Fruit fly (Drosophila melanogaster) whole organism, adult: ENCODE results near the gene CG32373.

Experiments
- CG11617 ChIP-seq: fragments of 200-800 bp; sonication (Bioruptor generic); optimal IDR thresholded peaks from 2 replicates; lab custom pipeline; 2017; ENCODE audit warnings: mild to moderate bottlenecking, missing biosample characterization, missing genetic modification reagents, missing genetic modification characterization
- CG12768 ChIP-seq: fragments of 200-800 bp; sonication (Bioruptor generic); optimal IDR thresholded peaks from 2 replicates; lab custom pipeline; 2017; ENCODE audit warnings: missing biosample characterization, missing genetic modification characterization, mild to moderate bottlenecking, moderate library complexity, missing genetic modification reagents
- CG14711 ChIP-seq: fragments of 200-800 bp; sonication (Bioruptor generic); optimal IDR thresholded peaks from 2 replicates; lab custom pipeline; 2018; ENCODE audit warnings: missing biosample characterization, mild to moderate bottlenecking, missing genetic modification characterization, moderate library complexity
- CG1620 ChIP-seq: fragments of 200-800 bp; sonication (Bioruptor generic); optimal IDR thresholded peaks from 2 replicates; lab custom pipeline; 2016; ENCODE audit warnings: missing biosample characterization, missing genetic modification characterization
- CG33017 ChIP-seq: fragments of 200-800 bp; sonication (Bioruptor generic); optimal IDR thresholded peaks from 2 replicates; lab custom pipeline; 2018; ENCODE audit warnings: missing biosample characterization, mild to moderate bottlenecking, missing genetic modification characterization, moderate library complexity
- CG5204 ChIP-seq: fragments of 200-800 bp; sonication (Bioruptor generic); optimal IDR thresholded peaks from 2 replicates; lab custom pipeline; 2016; ENCODE audit warnings: missing biosample characterization, missing genetic modification characterization
- CG7045 ChIP-seq: fragments of 200-800 bp; sonication (Bioruptor generic); optimal IDR thresholded peaks from 2 replicates; lab custom pipeline; 2017; ENCODE audit warnings: missing biosample characterization, mild to moderate bottlenecking, missing genetic modification characterization
- CG7101 ChIP-seq: fragments of 200-800 bp; sonication (Bioruptor generic); optimal IDR thresholded peaks from 2 replicates; lab custom pipeline; 2018; ENCODE audit warnings: missing biosample characterization, mild to moderate bottlenecking, missing genetic modification characterization, moderate library complexity
- Clk ChIP-seq: fragments of 200-800 bp; sonication (Bioruptor generic); optimal IDR thresholded peaks from 2 replicates; lab custom pipeline; 2017; ENCODE audit warnings: missing biosample characterization, missing genetic modification characterization
- Crg-1 ChIP-seq: fragments of 200-800 bp; sonication (Bioruptor generic); optimal IDR thresholded peaks from 2 replicates; lab custom pipeline; 2016; ENCODE audit warnings: missing biosample characterization, missing genetic modification characterization
- Hr96 ChIP-seq: fragments of 200-800 bp; sonication (Bioruptor generic); optimal IDR thresholded peaks from 2 replicates; lab custom pipeline; 2016; ENCODE audit warnings: missing biosample characterization, missing genetic modification characterization
- Mnt ChIP-seq: fragments of 200-800 bp; sonication (Bioruptor generic); optimal IDR thresholded peaks from 2 replicates; lab custom pipeline; 2016; ENCODE audit warnings: missing biosample characterization, mild to moderate bottlenecking, missing genetic modification characterization
- bab1 ChIP-seq: fragments of 200-800 bp; sonication (Bioruptor generic); optimal IDR thresholded peaks from 3 replicates; lab custom pipeline; 2019; ENCODE audit warnings: missing biosample characterization, mild to moderate bottlenecking, missing genetic modification characterization, moderate library complexity
- cic ChIP-seq: fragments of 200-800 bp; sonication (Bioruptor generic); optimal IDR thresholded peaks from 2 replicates; lab custom pipeline; 2017; ENCODE audit warnings: missing biosample characterization, mild to moderate bottlenecking, missing genetic modification characterization, moderate library complexity
- cnc ChIP-seq, 2 experiments: fragments of >200 bp; optimal IDR thresholded peaks; 2 replicates each; lab custom pipeline; 2017
- kay ChIP-seq: fragments of 200-800 bp; sonication (Bioruptor generic); peaks from one replicate; lab custom pipeline; 2016; ENCODE audit warnings: missing biosample characterization, missing genetic modification characterization, borderline replicate concordance
- ovo ChIP-seq: fragments of 200-800 bp; sonication (Bioruptor generic); optimal IDR thresholded peaks from 2 replicates; lab custom pipeline; 2016; ENCODE audit warnings: missing biosample characterization, missing genetic modification characterization
- pad ChIP-seq: fragments of 200-800 bp; sonication (Bioruptor generic); optimal IDR thresholded peaks from 3 replicates; lab custom pipeline; 2017; ENCODE audit warnings: missing biosample characterization, missing genetic modification characterization, mild to moderate bottlenecking, moderate library complexity, missing genetic modification reagents
- tj ChIP-seq: fragments of 200-800 bp; sonication (Bioruptor generic); optimal IDR thresholded peaks from 3 replicates; lab custom pipeline; 2017; ENCODE audit warnings: missing biosample characterization, mild to moderate bottlenecking, missing genetic modification characterization, moderate library complexity

The CG32373 gene

DNA sequence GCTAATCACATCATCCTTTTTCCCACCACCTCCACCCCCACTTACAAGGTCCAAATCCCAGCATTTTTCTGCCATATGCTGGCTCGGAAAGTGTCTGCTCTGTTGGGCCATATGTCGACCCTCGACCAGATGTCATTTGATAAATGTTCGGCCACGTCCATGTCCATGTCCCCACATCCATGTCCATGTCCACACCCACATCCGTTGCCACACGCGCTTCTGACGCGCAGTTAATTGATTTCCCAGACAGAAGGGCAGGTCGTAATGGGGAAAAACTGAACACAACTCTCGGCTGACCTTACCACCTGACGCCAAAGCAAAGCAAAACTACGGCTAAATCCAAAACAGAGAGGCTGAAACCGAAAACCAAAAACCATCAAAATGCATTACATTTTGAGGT is 136.6 kb downstream of the CG32373 start:
- no peak for TF ChIP-seq bab1 (GFP tag; lab: Kevin White, UChicago)
- TF ChIP-seq cnc (optimal IDR thresholded peaks at IDR 0.05; lab: Kevin White, UChicago), result no peak
- TF ChIP-seq kay, result no peak
- no peak for TF ChIP-seq Crg-1 (GFP tag; lab: Kevin White, UChicago)
- TF ChIP-seq CG5204 (GFP tag; lab: Kevin White, UChicago), result no peak
- no peak for TF ChIP-seq CG12768
- TF ChIP-seq ovo (GFP tag; lab: Kevin White, UChicago), result no peak
- TF ChIP-seq CG14711 (tag; lab: Kevin White, UChicago), result no peak

DNA sequence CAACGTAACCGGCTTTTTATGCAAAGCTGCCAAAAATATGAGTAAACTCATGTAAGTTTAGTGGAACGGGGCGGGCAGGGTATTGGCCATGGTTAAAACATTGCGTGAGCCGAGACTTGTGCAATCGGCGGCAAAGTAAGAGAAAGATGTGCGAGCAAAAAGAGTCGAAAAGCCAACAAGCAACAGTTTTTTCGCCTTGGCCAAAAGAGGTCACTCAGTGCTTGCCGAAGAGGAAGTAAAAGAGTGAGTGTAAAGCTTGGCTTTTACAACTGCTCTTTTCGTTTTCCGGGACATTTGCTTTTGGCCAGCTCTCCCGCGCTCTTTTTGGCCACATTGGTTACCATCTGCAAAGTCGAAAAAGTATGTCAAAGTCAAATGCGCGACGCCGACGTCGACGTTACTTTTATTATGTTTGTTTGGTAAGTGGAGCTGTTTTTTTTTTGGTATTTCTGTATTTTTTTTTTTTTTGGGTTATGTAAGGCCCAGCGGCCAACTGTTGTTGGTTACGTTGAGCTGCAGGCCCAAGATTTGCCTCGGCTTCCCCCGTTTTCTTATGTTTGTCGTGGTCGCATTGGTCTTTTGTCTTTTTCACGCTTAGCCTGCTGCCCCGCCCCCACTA is 137.5 kb downstream of the CG32373 start:
- TF ChIP-seq tj, result peak; percentile 55
- TF ChIP-seq CG12768, result no peak

DNA sequence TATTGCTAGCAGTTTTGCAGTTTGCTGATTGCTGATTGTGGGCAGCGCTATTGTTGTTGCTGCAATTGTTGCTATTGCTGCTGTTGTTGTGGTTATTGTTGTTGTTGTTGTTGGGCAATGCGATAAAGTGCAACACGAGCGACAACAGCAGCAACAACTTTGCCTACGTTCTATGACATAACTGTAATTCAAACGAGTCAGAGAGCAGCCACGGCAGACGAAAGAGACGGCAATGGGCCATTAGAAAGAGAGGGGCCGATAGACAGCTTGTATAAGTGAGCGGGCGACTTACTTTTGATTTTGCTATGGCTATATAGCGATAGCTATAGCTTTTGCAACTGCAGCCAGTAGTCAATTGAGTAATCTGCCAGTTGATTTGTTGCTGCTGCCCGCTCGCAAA is 139.9 kb downstream of the CG32373 start:
- TF ChIP-seq CG33017 (tag; lab: Kevin White, UChicago), result no peak
- peak; percentile 77 for TF ChIP-seq cic
- TF ChIP-seq CG14711 (tag; lab: Kevin White, UChicago), result no peak
- no peak for TF ChIP-seq ovo (GFP tag; lab: Kevin White, UChicago)
- TF ChIP-seq CG7045 (GFP tag; lab: Kevin White, UChicago), result no peak
- no peak for TF ChIP-seq Mnt (GFP tag; lab: Kevin White, UChicago)
- no peak for TF ChIP-seq cnc (optimal IDR thresholded peaks at IDR 0.05; lab: Kevin White, UChicago)
- peak; percentile 27 for TF ChIP-seq pad
- TF ChIP-seq bab1 (GFP tag; lab: Kevin White, UChicago), result no peak
- no peak for TF ChIP-seq Clk (GFP tag; lab: Kevin White, UChicago)
- no peak for TF ChIP-seq CG1620 (GFP tag; lab: Kevin White, UChicago)
- TF ChIP-seq CG12768, result peak; percentile 82
- no peak for TF ChIP-seq CG11617 (GFP tag; lab: Kevin White, UChicago)
- TF ChIP-seq Crg-1 (GFP tag; lab: Kevin White, UChicago), result no peak
- TF ChIP-seq Hr96 (GFP tag; lab: Kevin White, UChicago), result no peak
- peak; percentile 9 for TF ChIP-seq CG7101

DNA sequence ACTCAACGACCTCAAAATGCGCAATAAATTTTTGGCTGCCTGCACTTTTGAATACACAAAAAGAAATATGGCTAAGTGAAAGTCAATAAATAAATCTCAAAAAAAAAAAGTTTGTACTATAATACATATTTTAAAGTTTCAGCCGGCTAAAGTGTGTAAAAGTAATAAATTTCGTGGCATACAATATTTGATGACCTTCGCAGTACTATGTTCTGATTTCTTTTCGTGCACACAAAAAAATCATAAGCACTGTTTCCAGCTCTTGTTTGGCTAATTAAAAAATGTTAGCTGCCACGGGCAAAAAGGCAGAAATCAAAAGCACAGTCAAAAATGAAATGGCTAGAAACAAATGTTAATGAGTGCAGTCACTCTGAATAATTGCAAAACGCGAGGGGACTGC is 141.9 kb downstream of the CG32373 start:
- no peak for TF ChIP-seq CG7045 (GFP tag; lab: Kevin White, UChicago)
- peak; percentile 23 for TF ChIP-seq kay
- TF ChIP-seq CG14711 (tag; lab: Kevin White, UChicago), result peak; percentile 44
- peak; percentile 69 for TF ChIP-seq tj

DNA sequence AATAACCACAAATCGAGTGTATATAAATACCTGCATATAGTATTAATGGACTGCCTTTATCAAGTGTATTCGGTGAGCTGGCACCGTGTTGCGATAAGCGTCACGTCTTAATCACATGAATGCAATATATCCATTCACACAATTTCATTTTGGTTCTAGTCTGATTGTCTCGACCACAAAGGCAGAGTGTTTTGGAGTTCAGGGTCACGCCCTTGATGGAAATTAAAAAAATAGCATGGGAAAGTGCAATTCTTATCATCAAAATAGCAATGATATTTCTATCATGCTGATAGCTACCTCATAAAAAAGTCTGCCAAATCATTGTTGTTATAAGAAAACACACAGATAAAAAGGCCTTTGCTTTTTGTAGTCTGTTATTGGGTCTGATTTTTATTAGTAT is 142.4 kb downstream of the CG32373 start:
- TF ChIP-seq cic (peak; percentile 77), kay (peak; percentile 56), Crg-1 (GFP tag; lab: Kevin White, UChicago) (no peak)

DNA sequence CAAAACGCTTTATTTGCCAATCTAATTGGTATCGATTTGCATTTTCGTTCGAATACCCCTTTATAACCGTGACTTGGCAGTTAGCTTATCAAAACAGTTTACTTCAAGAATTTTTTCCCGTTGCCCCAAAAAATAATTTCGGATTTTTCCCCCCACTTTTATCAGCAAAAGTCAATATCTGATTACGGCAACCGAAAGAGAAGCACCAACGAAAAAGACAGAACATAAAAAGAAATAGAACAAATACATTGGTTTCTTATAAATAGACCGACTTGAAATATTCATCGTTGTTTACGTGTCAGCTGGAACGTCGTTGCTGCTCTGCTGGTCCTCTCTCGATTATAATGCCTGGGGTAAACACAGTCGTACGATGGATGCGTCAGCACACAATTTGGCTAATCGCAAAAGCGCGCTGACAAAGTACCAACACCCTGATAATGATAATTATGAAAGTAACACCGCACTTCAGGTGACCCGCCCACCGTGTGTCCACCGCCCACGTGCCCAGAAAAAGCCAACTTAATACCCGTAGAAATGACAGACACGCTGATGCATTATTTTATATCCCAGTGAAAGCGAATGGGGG is 151.1 kb downstream of the CG32373 start:
- TF ChIP-seq bab1 (GFP tag; lab: Kevin White, UChicago) (no peak), cic (peak; percentile 51), kay (peak; percentile 58)

DNA sequence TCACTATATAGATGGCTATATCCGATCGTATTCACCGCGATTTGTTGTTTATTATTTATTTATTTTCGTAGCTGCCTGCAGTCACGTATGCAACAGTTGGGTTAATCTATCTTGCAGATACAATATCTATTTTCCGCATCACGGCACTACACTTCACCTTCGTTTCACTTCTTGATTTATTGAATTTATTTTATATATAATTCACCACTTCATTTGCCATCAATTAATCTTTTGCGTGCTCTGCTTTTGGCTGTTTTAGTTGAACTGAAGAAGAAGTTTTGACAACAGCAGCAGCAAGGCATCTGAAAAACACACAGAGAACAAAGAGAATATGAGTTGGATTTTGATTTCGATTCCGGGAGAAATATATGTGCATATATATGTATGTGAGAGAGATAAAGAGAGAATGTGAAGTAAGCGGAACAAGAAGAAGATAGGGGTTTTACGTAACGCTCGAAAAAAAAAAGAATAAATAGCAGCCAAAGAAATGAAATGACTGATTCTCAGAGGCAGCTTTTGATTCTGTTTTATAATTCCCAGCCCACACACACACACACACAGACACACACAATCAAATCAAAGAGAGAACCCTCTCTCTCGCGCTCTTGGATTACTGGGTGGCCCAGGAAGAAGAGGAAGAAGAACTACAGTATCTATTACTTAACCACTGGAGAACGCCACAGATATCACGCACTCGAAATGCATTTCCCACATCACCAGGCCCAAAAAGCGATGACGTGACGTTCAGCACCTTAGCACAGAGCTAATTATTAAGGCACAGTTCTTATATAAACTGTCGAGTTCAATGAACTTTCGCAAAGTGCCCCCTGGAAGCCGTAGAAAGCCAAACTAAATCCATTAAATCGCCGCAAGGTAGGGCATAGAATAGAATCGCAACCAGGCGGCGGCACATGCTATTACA is 154.3 kb downstream of the CG32373 start:
- TF ChIP-seq tj, result peak; percentile 18
- TF ChIP-seq kay, result peak; percentile 73
- TF ChIP-seq Clk (GFP tag; lab: Kevin White, UChicago), result no peak

DNA sequence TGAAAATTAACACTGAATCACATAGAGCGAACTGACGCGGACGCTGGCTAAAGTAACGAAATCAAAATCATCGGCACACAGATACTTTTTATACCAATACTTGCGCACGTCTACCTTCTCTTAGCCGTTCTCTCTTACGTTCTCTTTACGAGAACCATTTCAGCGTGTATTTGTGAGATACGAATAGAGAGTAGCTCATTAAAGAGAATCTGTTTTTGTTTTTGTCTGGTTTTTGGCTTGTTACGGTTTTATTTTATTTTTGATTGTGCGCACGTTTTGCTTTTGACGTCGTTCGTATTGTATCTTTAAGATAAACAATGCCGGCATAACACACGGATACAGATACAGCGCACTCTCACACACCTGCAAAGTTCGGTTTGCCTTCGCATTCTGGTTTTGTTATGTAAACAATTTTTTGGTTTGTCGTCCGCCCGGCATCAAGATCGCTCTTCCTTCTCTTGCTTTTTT is 155.0 kb downstream of the CG32373 start:
- TF ChIP-seq Crg-1 (GFP tag; lab: Kevin White, UChicago), result no peak
- no peak for TF ChIP-seq ovo (GFP tag; lab: Kevin White, UChicago)
- TF ChIP-seq Mnt (GFP tag; lab: Kevin White, UChicago), result peak; percentile 71
- TF ChIP-seq bab1 (GFP tag; lab: Kevin White, UChicago), result no peak
- peak; percentile 92 for TF ChIP-seq kay
- peak; percentile 32 for TF ChIP-seq cic
- TF ChIP-seq CG5204 (GFP tag; lab: Kevin White, UChicago), result no peak
- TF ChIP-seq tj, result peak; percentile 47
- TF ChIP-seq CG7101, result no peak
- no peak for TF ChIP-seq Hr96 (GFP tag; lab: Kevin White, UChicago)
- TF ChIP-seq CG14711 (tag; lab: Kevin White, UChicago), result no peak
